Fruit fly (Drosophila melanogaster): Measurements from ENCODE around the gene CG42846.

The CG42846 gene

DNA sequence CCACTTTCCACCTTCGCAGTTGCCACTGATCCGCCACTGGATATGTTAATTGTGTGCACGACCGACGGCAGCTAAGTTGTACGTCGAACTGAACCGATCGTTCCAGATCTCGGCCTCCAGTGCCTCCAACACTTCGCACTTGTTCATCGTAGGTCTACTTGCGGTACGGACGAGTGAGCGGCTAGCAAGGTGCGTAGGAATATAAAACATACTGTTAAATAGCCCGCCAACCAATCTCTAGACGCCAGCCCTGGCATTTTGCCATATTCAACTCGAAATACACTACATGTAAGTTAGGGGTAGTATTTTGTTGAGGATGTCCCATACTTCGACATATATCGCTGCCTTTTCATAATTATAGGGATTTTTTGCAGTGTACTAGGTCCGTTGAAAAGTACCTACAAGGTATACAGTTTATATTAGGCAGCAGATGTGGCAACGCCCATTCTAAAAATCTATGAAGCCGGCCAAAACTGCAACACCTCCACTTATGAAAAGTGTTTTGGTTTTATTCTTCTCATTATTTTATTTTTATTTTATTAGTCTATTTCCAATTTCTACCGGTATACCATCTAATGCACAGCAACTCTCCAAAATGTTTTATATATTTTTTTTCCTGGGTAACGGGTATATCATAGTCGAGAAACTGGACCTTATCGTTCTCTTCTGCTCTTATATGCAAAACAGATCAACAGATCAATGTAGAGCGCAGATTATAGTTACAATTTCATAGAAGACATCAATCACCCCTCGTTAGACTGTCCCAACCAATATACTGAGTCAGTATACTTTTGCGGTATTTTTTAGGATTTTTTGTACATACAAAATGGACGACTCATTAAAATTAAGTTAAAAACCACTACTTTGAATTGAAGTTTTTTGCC is 8.1 kb downstream of the CG42846 start, which contains the start of the genes pyx and CG33229 (continued):
- peak; percentile 76 for TF ChIP-seq CG8290 (GFP tag; optimal IDR thresholded peaks at IDR 0.05)
- TF ChIP-seq CG8290 (tag; optimal IDR thresholded peaks at IDR 0.05), result peak in 1 of 2 experiments; percentile 90
- TF ChIP-seq CG17186 (GFP tag; optimal IDR thresholded peaks at IDR 0.05), result peak; percentile 37
- TF ChIP-seq ci (GFP tag; IDR thresholded peaks at IDR 0.05), result peak; percentile 64
- TF ChIP-seq CG11504 (tag; optimal IDR thresholded peaks at IDR 0.05), result peak; percentile 87
- peak; percentile 19; the same call in 1 of the 2 replicates for TF ChIP-seq Scr (GFP tag; IDR thresholded peaks at IDR 0.05; ENCODE audit: partially characterized antibody)
- peak; percentile 89 for TF ChIP-seq CG4424 (GFP tag; optimal IDR thresholded peaks at IDR 0.05)
- TF ChIP-seq Oaz (GFP tag; IDR thresholded peaks at IDR 0.05), result peak; percentile 66
- peak; percentile 80 for TF ChIP-seq CG12769 (tag; optimal IDR thresholded peaks at IDR 0.05)
- no peak for TF ChIP-seq CG12236 (GFP tag; optimal IDR thresholded peaks at IDR 0.05)
- TF ChIP-seq CG7987 (GFP tag; optimal IDR thresholded peaks at IDR 0.05), result peak; percentile 18
- no peak for TF ChIP-seq NC2α (GFP tag; optimal IDR thresholded peaks at IDR 0.05)
- peak; percentile 75 for TF ChIP-seq ab (GFP tag; optimal IDR thresholded peaks at IDR 0.05)
- peak; percentile 28 for TF ChIP-seq her (GFP tag; optimal IDR thresholded peaks at IDR 0.05)
- peak; percentile 63 for TF ChIP-seq CG31388 (GFP tag; optimal IDR thresholded peaks at IDR 0.05)
- peak; percentile 51 for TF ChIP-seq CG15073 (GFP tag; optimal IDR thresholded peaks at IDR 0.05)
- TF ChIP-seq BtbVII (GFP tag; optimal IDR thresholded peaks at IDR 0.05), result peak; percentile 62
- peak; percentile 82 for TF ChIP-seq Ssrp (tag; optimal IDR thresholded peaks at IDR 0.05)
- TF ChIP-seq Oli (tag; optimal IDR thresholded peaks at IDR 0.05), result peak; percentile 87
- TF ChIP-seq CG14050 (GFP tag; IDR thresholded peaks at IDR 0.05), result peak; percentile 68
- TF ChIP-seq CG10209 (GFP tag; optimal IDR thresholded peaks at IDR 0.05), result peak; percentile 85
- TF ChIP-seq Adf1 (GFP tag; IDR thresholded peaks at IDR 0.05), result no peak
- TF ChIP-seq Rfx (GFP tag; IDR thresholded peaks at IDR 0.05), result peak; percentile 94
- peak; percentile 83 for TF ChIP-seq CG9437 (GFP tag; optimal IDR thresholded peaks at IDR 0.05)
- peak; percentile 70 for TF ChIP-seq CG12071 (GFP tag; optimal IDR thresholded peaks at IDR 0.05)
- TF ChIP-seq CG7786 (GFP tag; optimal IDR thresholded peaks at IDR 0.05), result peak; percentile 83
- peak; percentile 73 for TF ChIP-seq danr (GFP tag; IDR thresholded peaks at IDR 0.05)
- TF ChIP-seq Trl (optimal IDR thresholded peaks at IDR 0.05), result no peak
- peak; percentile 70 for TF ChIP-seq Trl (GFP tag; optimal IDR thresholded peaks at IDR 0.05)
- TF ChIP-seq CG1647 (GFP tag; optimal IDR thresholded peaks at IDR 0.05), result peak; percentile 89
- TF ChIP-seq CG9727 (GFP tag; optimal IDR thresholded peaks at IDR 0.05), result peak; percentile 89
- no peak for TF ChIP-seq CG15479 (GFP tag; optimal IDR thresholded peaks at IDR 0.05)
- TF ChIP-seq CG11696 (GFP tag; IDR thresholded peaks at IDR 0.05), result peak; percentile 71
- peak; percentile 5 for TF ChIP-seq Neu2 (GFP tag; optimal IDR thresholded peaks at IDR 0.05; ENCODE audit: borderline replicate concordance)
- peak; percentile 87 for TF ChIP-seq az2 (GFP tag; optimal IDR thresholded peaks at IDR 0.05)
- no peak for TF ChIP-seq GATAe (GFP tag; conservative IDR thresholded peaks at IDR 0.05)
- peak; percentile 37; the same call in 1 of the 2 replicates for TF ChIP-seq chm (GFP tag; IDR thresholded peaks at IDR 0.05)
- peak; percentile 86 for TF ChIP-seq Fer3 (tag; optimal IDR thresholded peaks at IDR 0.05)
- peak; percentile 73 for TF ChIP-seq CG5180 (GFP tag; optimal IDR thresholded peaks at IDR 0.05)
- peak; percentile 78 for TF ChIP-seq Six4 (GFP tag; optimal IDR thresholded peaks at IDR 0.05)
- peak; percentile 46 to 75 for TF ChIP-seq bsh (GFP tag; optimal IDR thresholded peaks at IDR 0.05)
- TF ChIP-seq CG7745 (tag; optimal IDR thresholded peaks at IDR 0.05), result no peak
- TF ChIP-seq lilli (GFP tag; optimal IDR thresholded peaks at IDR 0.05), result peak; percentile 92
- peak; percentile 75; the same call in 2 of the 3 replicates for TF ChIP-seq Aef1 (GFP tag; IDR thresholded peaks at IDR 0.05)
- TF ChIP-seq Asciz (GFP tag; optimal IDR thresholded peaks at IDR 0.05), result peak; percentile 64
- TF ChIP-seq Max (GFP tag; optimal IDR thresholded peaks at IDR 0.05), result peak; percentile 82
- peak; percentile 69; the same call in 1 of the 3 replicates for TF ChIP-seq CG11695 (GFP tag; IDR thresholded peaks at IDR 0.05)
- peak; percentile 88 for TF ChIP-seq CG34422 (GFP tag; IDR thresholded peaks at IDR 0.05)
- TF ChIP-seq CG13123 (GFP tag; optimal IDR thresholded peaks at IDR 0.05), result peak; percentile 79

All from whole organism, embryonic.